Fruit fly (Drosophila melanogaster) whole organism, embryonic: ENCODE measurements around the gene CheB93b.

Source experiments
- Ada2b ChIP-seq: fragments of 200-800 bp; sonication (Bioruptor generic); IDR thresholded peaks from 2 replicates; pipeline ENCODE4 v1.3.6; 2022; ENCODE audit warnings: missing biosample characterization, missing genetic modification characterization
- Aef1 ChIP-seq: fragments of 200-800 bp; sonication (Bioruptor generic); IDR thresholded peaks from 3 replicates; pipeline ENCODE4 v1.3.6; 2022; ENCODE audit warnings: missing biosample characterization, missing genetic modification characterization
- Asciz ChIP-seq: fragments of 200-800 bp; sonication (Bioruptor generic); optimal IDR thresholded peaks from 2 replicates; lab custom pipeline; 2017; ENCODE audit warnings: missing biosample characterization, mild to moderate bottlenecking, missing genetic modification characterization, missing genetic modification reagents
- Atf6 ChIP-seq: fragments of 200-800 bp; sonication (Bioruptor generic); IDR thresholded peaks from 2 replicates; pipeline ENCODE4 v1.3.6; 2022; ENCODE audit warnings: missing biosample characterization, missing genetic modification characterization
- B-H2 ChIP-seq: fragments of 200-800 bp; sonication (Bioruptor generic); optimal IDR thresholded peaks from 2 replicates; lab custom pipeline; 2018; ENCODE audit warnings: missing biosample characterization, mild to moderate bottlenecking, missing genetic modification characterization
- CG11085 ChIP-seq: fragments of 200-800 bp; sonication (Bioruptor generic); IDR thresholded peaks from 2 replicates; pipeline ENCODE4 v1.3.6; 2022; ENCODE audit warnings: missing biosample characterization, missing genetic modification characterization
- CG11398 ChIP-seq: fragments of 200-800 bp; sonication (Bioruptor generic); optimal IDR thresholded peaks from 2 replicates; lab custom pipeline; 2016; ENCODE audit warnings: missing biosample characterization, missing genetic modification characterization
- CG12744 ChIP-seq: fragments of 200-800 bp; sonication (Bioruptor generic); optimal IDR thresholded peaks from 2 replicates; lab custom pipeline; 2016; ENCODE audit warnings: missing biosample characterization, missing genetic modification characterization
- CG17385 ChIP-seq: fragments of 200-800 bp; sonication (Bioruptor generic); optimal IDR thresholded peaks from 3 replicates; lab custom pipeline; 2018; ENCODE audit warnings: missing biosample characterization, mild to moderate bottlenecking, missing genetic modification characterization
- CG2129 ChIP-seq: fragments of 200-800 bp; sonication (Bioruptor generic); IDR thresholded peaks from 2 replicates; pipeline ENCODE4 v1.3.6; 2022; ENCODE audit warnings: missing biosample characterization, missing genetic modification characterization; ENCODE audit not compliant: partially characterized antibody
- CG2875 ChIP-seq: fragments of 200-800 bp; sonication (Bioruptor generic); optimal IDR thresholded peaks from 2 replicates; lab custom pipeline; 2017; ENCODE audit warnings: missing biosample characterization, mild to moderate bottlenecking, missing genetic modification characterization, missing genetic modification reagents
- CG31365 ChIP-seq: fragments of 200-800 bp; sonication (Bioruptor generic); optimal IDR thresholded peaks from 2 replicates; lab custom pipeline; 2018; ENCODE audit warnings: missing biosample characterization, mild to moderate bottlenecking, missing genetic modification characterization
- CG3281 ChIP-seq: fragments of 200-800 bp; sonication (Bioruptor generic); optimal IDR thresholded peaks from 3 replicates; lab custom pipeline; 2017; ENCODE audit warnings: missing biosample characterization, mild to moderate bottlenecking, missing genetic modification characterization
- CG6689 ChIP-seq: fragments of 200-800 bp; sonication (Bioruptor generic); IDR thresholded peaks from 2 replicates; pipeline ENCODE4 v1.3.6; 2022; ENCODE audit warnings: missing biosample characterization, missing genetic modification characterization
- CG8944 ChIP-seq: fragments of 200-800 bp; sonication (Bioruptor generic); optimal IDR thresholded peaks from 3 replicates; lab custom pipeline; 2016; ENCODE audit warnings: missing biosample characterization, missing genetic modification characterization
- D19B ChIP-seq: fragments of 200-800 bp; sonication (Bioruptor generic); optimal IDR thresholded peaks from 2 replicates; lab custom pipeline; 2017; ENCODE audit warnings: missing biosample characterization, mild to moderate bottlenecking, missing genetic modification characterization
- HHEX ChIP-seq: fragments of 200-800 bp; sonication (Bioruptor generic); optimal IDR thresholded peaks from 3 replicates; lab custom pipeline; 2017; ENCODE audit warnings: missing biosample characterization, mild to moderate bottlenecking, missing genetic modification characterization, missing genetic modification reagents
- HLH3B ChIP-seq: fragments of 200-800 bp; sonication (Bioruptor generic); IDR thresholded peaks from 2 replicates; pipeline ENCODE4 v1.3.6; 2022; ENCODE audit warnings: missing biosample characterization, missing genetic modification characterization
- Hmx ChIP-seq: fragments of 200-800 bp; sonication (Bioruptor generic); optimal IDR thresholded peaks from 2 replicates; lab custom pipeline; 2016; ENCODE audit warnings: missing biosample characterization, missing genetic modification characterization
- Jarid2 ChIP-seq: fragments of 200-800 bp; sonication (Bioruptor generic); optimal IDR thresholded peaks from 3 replicates; lab custom pipeline; 2017; ENCODE audit warnings: mild to moderate bottlenecking, missing biosample characterization, missing genetic modification reagents, missing genetic modification characterization
- Lpt ChIP-seq: fragments of >200 bp; optimal IDR thresholded peaks from 2 replicates; lab custom pipeline; 2018; ENCODE audit warnings: missing biosample characterization, missing genetic modification characterization
- MESR4 ChIP-seq: fragments of 200-800 bp; sonication (Bioruptor generic); optimal IDR thresholded peaks from 2 replicates; lab custom pipeline; 2018; ENCODE audit warnings: missing biosample characterization, mild to moderate bottlenecking, missing genetic modification characterization, moderate library complexity
- Nf-YB ChIP-seq: fragments of 200-800 bp; sonication (Bioruptor generic); optimal IDR thresholded peaks from 3 replicates; lab custom pipeline; 2019; ENCODE audit warnings: missing biosample characterization, mild to moderate bottlenecking, missing genetic modification characterization, moderate library complexity
- Oli ChIP-seq: fragments of 200-800 bp; sonication (Bioruptor generic); optimal IDR thresholded peaks from 2 replicates; lab custom pipeline; 2018; ENCODE audit warnings: missing biosample characterization, mild to moderate bottlenecking, missing genetic modification characterization, moderate library complexity
- Rfx ChIP-seq: fragments of 200-800 bp; sonication (Bioruptor generic); IDR thresholded peaks from 2 replicates; pipeline ENCODE4 v1.3.6; 2022; ENCODE audit warnings: missing biosample characterization, missing genetic modification characterization
- Six4 ChIP-seq: fragments of 200-800 bp; sonication (Bioruptor generic); optimal IDR thresholded peaks from 2 replicates; lab custom pipeline; 2016; ENCODE audit warnings: missing biosample characterization, missing genetic modification characterization
- Sox100B ChIP-seq: fragments of 200-800 bp; sonication (Bioruptor generic); optimal IDR thresholded peaks from 3 replicates; lab custom pipeline; 2018; ENCODE audit warnings: missing biosample characterization, mild to moderate bottlenecking, missing genetic modification characterization
- al ChIP-seq: fragments of 200-800 bp; sonication (Bioruptor generic); IDR thresholded peaks from 2 replicates; pipeline ENCODE4 v1.3.6; 2022; ENCODE audit warnings: missing biosample characterization, missing genetic modification characterization
- amos ChIP-seq: fragments of 200-800 bp; sonication (Bioruptor generic); IDR thresholded peaks from 2 replicates; pipeline ENCODE4 v1.3.6; 2022; ENCODE audit warnings: missing biosample characterization, missing genetic modification characterization; ENCODE audit not compliant: partially characterized antibody
- az2 ChIP-seq: fragments of 200-800 bp; sonication (Bioruptor generic); optimal IDR thresholded peaks from 3 replicates; lab custom pipeline; 2016; ENCODE audit warnings: missing biosample characterization, missing genetic modification characterization
- bbx ChIP-seq: fragments of 200-800 bp; sonication (Bioruptor generic); IDR thresholded peaks from 2 replicates; pipeline ENCODE4 v1.3.6; 2022; ENCODE audit warnings: missing biosample characterization, missing genetic modification characterization; ENCODE audit not compliant: partially characterized antibody
- bcd ChIP-seq: fragments of 200-800 bp; sonication (Bioruptor generic); optimal IDR thresholded peaks from 2 replicates; lab custom pipeline; 2017; ENCODE audit warnings: missing biosample characterization, mild to moderate bottlenecking, missing genetic modification characterization
- br ChIP-seq: fragments of >200 bp; optimal IDR thresholded peaks from 2 replicates; lab custom pipeline; 2017
- btn ChIP-seq: fragments of 200-800 bp; sonication (Bioruptor generic); optimal IDR thresholded peaks from 2 replicates; lab custom pipeline; 2016; ENCODE audit warnings: missing biosample characterization, missing genetic modification characterization
- chinmo ChIP-seq: fragments of 200-800 bp; sonication (Bioruptor generic); IDR thresholded peaks from 4 replicates; pipeline ENCODE4 v1.3.6; 2022; ENCODE audit warnings: missing biosample characterization, missing genetic modification characterization; ENCODE audit not compliant: partially characterized antibody
- crol ChIP-seq: fragments of 200-800 bp; sonication (Bioruptor generic); IDR thresholded peaks from 2 replicates; pipeline ENCODE4 v1.3.6; 2022; ENCODE audit warnings: missing biosample characterization, missing genetic modification characterization
- dm ChIP-seq: fragments of 200-800 bp; sonication (Bioruptor generic); optimal IDR thresholded peaks from 3 replicates; lab custom pipeline; 2016; ENCODE audit warnings: missing biosample characterization, missing genetic modification characterization
- dmrt11E ChIP-seq: fragments of 200-800 bp; sonication (Bioruptor generic); optimal IDR thresholded peaks from 3 replicates; lab custom pipeline; 2018; ENCODE audit warnings: missing biosample characterization, mild to moderate bottlenecking, missing genetic modification characterization, moderate library complexity
- exex ChIP-seq: fragments of 200-800 bp; sonication (Bioruptor generic); optimal IDR thresholded peaks from 4 replicates; lab custom pipeline; 2018; ENCODE audit warnings: missing biosample characterization, mild to moderate bottlenecking, missing genetic modification characterization, moderate library complexity
- ftz-f1 ChIP-seq: fragments of 200-800 bp; sonication (Bioruptor generic); optimal IDR thresholded peaks from 2 replicates; lab custom pipeline; 2016; ENCODE audit warnings: missing biosample characterization, missing genetic modification characterization
- kni ChIP-seq: fragments of 200-800 bp; sonication (Bioruptor generic); optimal IDR thresholded peaks from 3 replicates; lab custom pipeline; 2017; ENCODE audit warnings: mild to moderate bottlenecking, missing biosample characterization, missing genetic modification reagents, missing genetic modification characterization
- mirr ChIP-seq: fragments of 200-800 bp; sonication (Bioruptor generic); optimal IDR thresholded peaks from 3 replicates; lab custom pipeline; 2018; ENCODE audit warnings: missing biosample characterization, mild to moderate bottlenecking, missing genetic modification characterization
- mld ChIP-seq: fragments of 200-800 bp; sonication (Bioruptor generic); IDR thresholded peaks from 3 replicates; pipeline ENCODE4 v1.3.6; 2022; ENCODE audit warnings: missing biosample characterization, missing genetic modification characterization; ENCODE audit not compliant: partially characterized antibody
- phol ChIP-seq: fragments of 200-800 bp; sonication (Bioruptor generic); optimal IDR thresholded peaks from 3 replicates; lab custom pipeline; 2018; ENCODE audit warnings: missing biosample characterization, mild to moderate bottlenecking, missing genetic modification characterization, moderate library complexity
- sens-2 ChIP-seq: fragments of 200-800 bp; sonication (Bioruptor generic); IDR thresholded peaks from 2 replicates; pipeline ENCODE4 v1.3.6; 2022; ENCODE audit warnings: missing biosample characterization, missing genetic modification characterization
- slbo ChIP-seq: fragments of 200-800 bp; sonication (Bioruptor generic); IDR thresholded peaks from 2 replicates; pipeline ENCODE4 v1.3.6; 2022; ENCODE audit warnings: missing biosample characterization, missing genetic modification characterization
- tin ChIP-seq: fragments of 200-800 bp; sonication (Bioruptor generic); optimal IDR thresholded peaks from 3 replicates; lab custom pipeline; 2016; ENCODE audit warnings: missing biosample characterization, missing genetic modification characterization
- tna ChIP-seq: fragments of 200-800 bp; sonication (Bioruptor generic); IDR thresholded peaks from 2 replicates; pipeline ENCODE4 v1.3.6; 2022; ENCODE audit warnings: missing biosample characterization, missing genetic modification characterization; ENCODE audit not compliant: partially characterized antibody
- trh ChIP-seq: fragments of 200-800 bp; sonication (Bioruptor generic); optimal IDR thresholded peaks from 2 replicates; lab custom pipeline; 2016; ENCODE audit warnings: missing biosample characterization, missing genetic modification characterization
- zen ChIP-seq: fragments of 200-800 bp; sonication (Bioruptor generic); optimal IDR thresholded peaks from 3 replicates; lab custom pipeline; 2018; ENCODE audit warnings: missing biosample characterization, mild to moderate bottlenecking, missing genetic modification characterization, moderate library complexity
- zfh2 ChIP-seq: fragments of 200-800 bp; sonication (Bioruptor generic); optimal IDR thresholded peaks from 2 replicates; lab custom pipeline; 2016; ENCODE audit warnings: missing biosample characterization, missing genetic modification characterization

CheB93b gene

DNA sequence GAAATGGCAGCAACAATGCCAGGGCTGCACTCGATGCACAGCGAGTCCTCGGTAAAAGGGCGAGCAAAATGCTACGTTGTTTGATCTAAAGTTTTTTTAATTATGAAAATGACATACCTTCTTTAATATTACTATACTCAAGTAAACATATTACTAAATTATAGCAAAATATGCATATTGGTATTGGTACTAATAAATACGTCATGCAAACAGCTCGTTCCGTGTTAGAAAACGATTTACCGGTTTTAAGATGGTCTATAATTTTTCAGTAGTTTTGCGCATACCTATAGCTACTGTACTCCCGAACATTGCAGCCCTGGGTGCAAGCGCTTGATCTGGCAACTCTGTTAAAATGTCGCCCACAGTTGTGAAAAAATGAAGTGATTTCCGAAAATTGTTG, 43.7 kb upstream of the CheB93b start (continued):
- peak; percentile 99 for TF ChIP-seq phol (tag; lab: Kevin White, UChicago)
- TF ChIP-seq HLH3B (GFP tag; lab: Robert Waterston, UW) = peak; percentile 87
- TF ChIP-seq Lpt (GFP tag; lab: Kevin White, UChicago) = no peak
- no peak for TF ChIP-seq bbx (GFP tag; lab: Robert Waterston, UW)
- peak; percentile 77 for TF ChIP-seq Nf-YB (GFP tag; lab: Kevin White, UChicago)
- no peak for TF ChIP-seq exex
- TF ChIP-seq CG11398 (GFP tag; lab: Kevin White, UChicago) = peak; percentile 76
- TF ChIP-seq Ada2b (GFP tag; lab: Robert Waterston, UW) = peak; percentile 90
- peak; percentile 94 for TF ChIP-seq Sox100B (GFP tag; lab: Kevin White, UChicago)
- no peak for TF ChIP-seq tna (GFP tag; lab: Robert Waterston, UW)
- TF ChIP-seq Jarid2 (GFP tag; lab: Kevin White, UChicago) = no peak
- TF ChIP-seq bcd (GFP tag; lab: Kevin White, UChicago) = peak; percentile 96
- TF ChIP-seq Aef1 = peak; percentile 92
- peak; percentile 94 for TF ChIP-seq al (GFP tag; lab: Robert Waterston, UW)
- TF ChIP-seq dmrt11E (tag; lab: Kevin White, UChicago) = peak; percentile 91
- peak; percentile 62 for TF ChIP-seq btn
- peak; percentile 96 for TF ChIP-seq CG3281 (GFP tag; lab: Kevin White, UChicago)
- TF ChIP-seq B-H2 (GFP tag; lab: Kevin White, UChicago) = peak; percentile 97
- TF ChIP-seq trh (GFP tag; lab: Kevin White, UChicago) = peak; percentile 93
- peak; percentile 93 for TF ChIP-seq CG11085 (GFP tag; lab: Robert Waterston, UW)
- TF ChIP-seq CG6689 (GFP tag; lab: Robert Waterston, UW) = peak; percentile 94
- peak; percentile 91 for TF ChIP-seq CG17385 (GFP tag; lab: Kevin White, UChicago)
- no peak for TF ChIP-seq crol (GFP tag; lab: Robert Waterston, UW)
- peak; percentile 72 for TF ChIP-seq ftz-f1 (GFP tag; lab: Kevin White, UChicago)
- peak; percentile 20; the same call in 1 of the 2 replicates for TF ChIP-seq amos (GFP tag; lab: Robert Waterston, UW)
- TF ChIP-seq zfh2 (GFP tag; lab: Kevin White, UChicago) = peak; percentile 97
- peak; percentile 92 for TF ChIP-seq dm (GFP tag; lab: Kevin White, UChicago)
- no peak for TF ChIP-seq br (lab: Kevin White, UChicago)
- TF ChIP-seq tin (GFP tag; lab: Kevin White, UChicago) = peak; percentile 97
- TF ChIP-seq Atf6 (GFP tag; lab: Robert Waterston, UW) = peak; percentile 95
- TF ChIP-seq D19B = peak; percentile 89
- peak; percentile 92 for TF ChIP-seq CG12744
- TF ChIP-seq HHEX = peak; percentile 92
- peak; percentile 97 for TF ChIP-seq slbo (GFP tag; lab: Robert Waterston, UW)
- TF ChIP-seq CG31365 (tag; lab: Kevin White, UChicago) = peak; percentile 59
- TF ChIP-seq chinmo = no peak
- no peak for TF ChIP-seq CG2129 (GFP tag; lab: Robert Waterston, UW)
- peak; percentile 93 for TF ChIP-seq Hmx (GFP tag; lab: Kevin White, UChicago)
- TF ChIP-seq Six4 (GFP tag; lab: Kevin White, UChicago) = peak; percentile 94
- no peak for TF ChIP-seq mld (GFP tag; lab: Robert Waterston, UW)
- TF ChIP-seq MESR4 (GFP tag; lab: Kevin White, UChicago) = no peak
- TF ChIP-seq mirr (GFP tag; lab: Kevin White, UChicago) = peak; percentile 90
- TF ChIP-seq CG2875 (GFP tag; lab: Kevin White, UChicago) = peak; percentile 84
- TF ChIP-seq kni (GFP tag; lab: Kevin White, UChicago) = peak; percentile 94
- TF ChIP-seq az2 (GFP tag; lab: Kevin White, UChicago) = peak; percentile 96
- TF ChIP-seq sens-2 (GFP tag; lab: Robert Waterston, UW) = no peak; the same call in 1 of the 2 replicates
- TF ChIP-seq Rfx (GFP tag; lab: Robert Waterston, UW) = peak; percentile 96
- peak; percentile 95 for TF ChIP-seq Oli
- TF ChIP-seq Asciz (GFP tag; lab: Kevin White, UChicago) = no peak
- TF ChIP-seq zen (tag; lab: Kevin White, UChicago) = peak; percentile 86
- TF ChIP-seq CG8944 (GFP tag; lab: Kevin White, UChicago) = peak; percentile 93
